Worm (Caenorhabditis elegans) whole organism, L4 larva: ENCODE data around the gene K11H3.3.
A peak's percentile ranks its signal among the peaks of the same experiment; 100 is the strongest.

Source experiments
- ceh-82 ChIP-seq: sonication (generic microtip); optimal IDR thresholded peaks from 2 replicates; lab custom pipeline; 2017; ENCODE audit warnings: missing biosample characterization, missing genetic modification characterization
- egl-43 ChIP-seq: fragments of 200-800 bp; sonication (Bioruptor generic); IDR thresholded peaks from 2 replicates; pipeline ENCODE4 v1.3.6; 2022; ENCODE audit warnings: missing genetic modification reagents, missing genetic modification characterization, missing compliant biosample characterization
- fkh-10 ChIP-seq: fragments of 150-350 bp; optimal IDR thresholded peaks from 2 replicates; lab custom pipeline; 2014; ENCODE audit warnings: missing biosample characterization, missing genetic modification reagents, missing genetic modification characterization
- saeg-2 ChIP-seq: fragments of 200-800 bp; sonication (Bioruptor generic); IDR thresholded peaks from 2 replicates; pipeline ENCODE4 v1.3.6; 2022; ENCODE audit warnings: missing genetic modification reagents, missing genetic modification characterization, missing compliant biosample characterization

ce11 chrIII:9817087-9817612 is 34.5 kb upstream of the K11H3.3 start, which contains the start of gene cnx-1:
- TF ChIP-seq egl-43 (GFP tag; lab: Robert Waterston, UW) (peak; percentile 55; the same call in 1 of the 2 replicates), fkh-10 (no peak), ceh-82 (tag; lab: Kevin White, UChicago) (no peak), saeg-2 (no peak)
